Fruit fly (Drosophila melanogaster) S2 (cell line): Measurements from ENCODE around the gene CG43867.

Experiments
- CG8478 ChIP-seq: fragments of >200 bp; optimal IDR thresholded peaks from 2 replicates; lab custom pipeline; 2018
- CTCF ChIP-seq, 2 experiments: fragments of >200 bp; optimal IDR thresholded peaks; 2 replicates each; lab custom pipeline; 2018

CG43867 gene

dm6 chrX:927863-928257, at the start of gene CG43867, which contains the start of gene MED22:
Gene CG43867 (minus strand): TSS chrX:927975.
Gene MED22 (plus strand): TSS chrX:928139.
- TF ChIP-seq CG8478 (lab: Kevin White, UChicago) (no peak), CTCF (optimal IDR thresholded peaks at IDR 0.05; lab: Kevin White, UChicago) (no peak)

DNA sequence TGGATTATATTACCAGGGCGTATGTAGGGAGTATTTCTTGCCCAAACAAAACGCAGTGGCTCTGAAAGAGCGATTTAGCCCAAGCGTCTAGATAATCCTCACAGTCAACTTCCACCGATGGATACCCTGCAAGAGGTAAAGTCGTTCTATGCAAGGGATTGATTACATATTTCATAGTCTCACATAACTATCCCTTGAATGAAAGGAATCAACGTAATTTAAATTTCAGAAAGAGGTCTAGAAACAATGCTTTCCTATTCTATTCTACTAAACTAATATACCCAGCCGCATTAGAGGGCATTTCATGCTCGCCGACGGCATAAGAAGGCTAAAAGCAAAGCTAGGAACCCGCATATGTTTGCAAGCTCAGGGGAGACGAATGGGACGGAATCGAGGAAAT, 39.0 kb upstream of the CG43867 start:
- TF ChIP-seq CG8478 (lab: Kevin White, UChicago), result no peak
- TF ChIP-seq CTCF (optimal IDR thresholded peaks at IDR 0.05; lab: Kevin White, UChicago), result no peak

- TF ChIP-seq CG8478 (lab: Kevin White, UChicago) (no peak), CTCF (optimal IDR thresholded peaks at IDR 0.05; lab: Kevin White, UChicago) (no peak)
These were observed 36.2 kb upstream of the CG43867 start for dm6 chrX:964012-964411.

DNA sequence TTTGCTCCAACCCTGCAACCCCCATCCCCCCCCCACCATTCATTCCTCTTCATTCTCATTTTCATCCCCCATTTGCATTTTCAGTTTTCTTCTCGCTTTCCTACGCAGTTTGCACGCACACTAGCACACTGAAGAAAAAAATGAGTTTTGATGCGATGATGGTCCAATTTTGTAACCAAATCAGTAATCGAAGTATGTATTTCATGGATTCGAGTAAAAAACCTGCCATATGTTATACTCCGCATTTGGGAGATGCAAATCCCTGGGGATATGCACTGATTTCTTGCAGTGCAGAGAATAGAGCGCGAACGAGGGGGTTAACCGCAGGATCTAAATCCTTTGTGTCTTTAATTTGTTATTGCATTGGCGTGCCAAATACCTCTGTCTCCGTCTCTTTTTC, 28.1 kb upstream of the CG43867 start:
- TF ChIP-seq CG8478 (lab: Kevin White, UChicago) (no peak), CTCF (optimal IDR thresholded peaks at IDR 0.05; lab: Kevin White, UChicago) (no peak)

DNA sequence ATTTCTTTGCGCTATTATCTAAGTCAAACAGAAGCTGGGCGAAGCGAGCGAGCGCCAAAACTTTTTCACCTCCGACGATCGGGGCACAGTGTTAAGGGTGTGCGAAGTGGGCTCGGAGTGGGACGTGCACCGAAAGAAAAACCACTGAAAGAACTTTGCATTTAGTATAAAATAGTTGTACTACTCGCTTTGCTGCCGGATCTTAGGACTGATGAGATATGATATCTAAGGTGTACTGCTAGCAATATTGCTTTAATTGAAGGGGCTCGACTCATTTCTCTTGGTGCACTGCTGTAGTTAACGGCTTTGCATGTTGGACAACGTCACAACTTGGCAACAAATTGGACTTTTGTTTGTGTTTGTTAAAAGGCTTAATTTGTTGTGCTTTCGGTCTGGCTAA, 26.0 kb upstream of the CG43867 start:
- no peak for TF ChIP-seq CTCF (optimal IDR thresholded peaks at IDR 0.05; lab: Kevin White, UChicago)
- no peak for TF ChIP-seq CG8478 (lab: Kevin White, UChicago)

- TF ChIP-seq CG8478 (lab: Kevin White, UChicago) (no peak), CTCF (optimal IDR thresholded peaks at IDR 0.05; lab: Kevin White, UChicago) (no peak)
These were observed 24.0 kb upstream of the CG43867 start, which contains the start of gene CG3690 for dm6 chrX:951800-952199. Gene CG3690 (minus strand): TSS chrX:951900.

DNA sequence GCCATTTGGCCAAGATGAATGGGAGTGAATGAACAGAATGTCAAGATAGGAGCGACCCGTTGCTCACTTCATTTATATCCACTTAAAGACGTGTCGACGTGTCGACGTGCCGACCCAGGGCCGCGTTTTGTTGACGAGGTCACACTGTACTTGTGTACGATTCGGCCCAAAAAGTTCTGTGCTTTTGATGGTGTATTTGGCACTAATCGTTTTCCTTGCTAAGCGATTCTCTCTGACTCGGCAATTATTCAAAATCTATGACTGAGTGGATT, 20.4 kb upstream of the CG43867 start:
- TF ChIP-seq CG8478 (lab: Kevin White, UChicago) (no peak), CTCF (optimal IDR thresholded peaks at IDR 0.05; lab: Kevin White, UChicago) (no peak)

- TF ChIP-seq CG8478 (lab: Kevin White, UChicago), result no peak
- TF ChIP-seq CTCF (optimal IDR thresholded peaks at IDR 0.05; lab: Kevin White, UChicago), result no peak
These were observed 19.9 kb upstream of the CG43867 start, which contains the start of gene CG3699 for dm6 chrX:947450-948284. Gene CG3699 (minus strand): TSS chrX:947500.

DNA sequence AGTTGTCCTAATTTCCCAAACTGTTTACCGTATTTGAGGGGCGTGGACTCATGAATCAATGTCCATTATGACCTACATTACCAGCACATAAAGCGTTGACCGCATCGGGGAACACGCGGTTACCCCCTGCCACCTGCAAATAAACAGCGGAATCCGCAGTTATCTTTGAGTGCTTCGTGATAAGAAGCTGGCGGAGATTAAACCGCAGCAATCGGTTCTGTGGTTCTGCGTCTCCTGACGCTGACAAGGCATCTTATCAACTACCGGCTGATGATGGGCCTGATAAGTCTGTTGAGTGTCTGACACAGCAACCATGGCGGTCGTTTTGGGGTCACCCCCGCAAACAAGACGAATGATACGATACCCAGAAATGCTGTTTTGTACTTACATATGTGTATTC, 18.4 kb upstream of the CG43867 start:
- no peak for TF ChIP-seq CG8478 (lab: Kevin White, UChicago)
- no peak for TF ChIP-seq CTCF (optimal IDR thresholded peaks at IDR 0.05; lab: Kevin White, UChicago)

DNA sequence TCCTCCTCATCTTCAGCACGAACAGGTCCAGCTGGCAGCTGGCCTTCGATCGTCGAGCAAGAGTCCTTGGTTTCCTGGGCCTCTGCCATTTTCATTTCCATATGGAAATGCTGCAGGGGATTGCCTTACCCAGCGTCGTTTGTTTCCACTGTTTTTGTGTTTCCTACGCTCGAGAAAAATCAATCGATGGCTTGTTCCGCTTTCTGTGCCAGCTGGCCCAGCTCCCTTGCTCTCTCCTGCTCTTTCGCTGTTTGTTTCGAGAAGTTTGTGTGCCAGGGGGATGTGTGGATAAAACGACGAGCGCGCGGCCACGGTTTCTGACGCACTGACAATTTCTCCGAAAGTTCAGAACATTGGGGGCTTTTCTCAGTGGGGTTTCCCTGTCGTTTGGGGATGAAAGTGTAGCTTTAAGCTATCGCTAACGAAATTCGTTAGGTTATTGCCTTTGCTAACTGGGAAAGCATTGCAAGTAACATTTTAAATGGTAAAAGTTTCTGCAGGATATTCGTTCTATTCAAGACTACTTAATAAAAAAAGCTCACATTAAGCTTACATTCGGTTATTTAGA, 17.8 kb upstream of the CG43867 start, which contains the start of gene CG3703:
TSS of gene CG3703 (minus strand) at position 328 of the 568 bp plus-strand sequence.
- TF ChIP-seq CG8478 (lab: Kevin White, UChicago) (no peak), CTCF (optimal IDR thresholded peaks at IDR 0.05; lab: Kevin White, UChicago) (no peak)

dm6 chrX:940580-941184, 12.9 kb upstream of the CG43867 start, which contains the start of the genes CG3704 and mus81:
Gene CG3704 (minus strand): TSS chrX:940805.
Gene mus81 (plus strand): TSS chrX:941075.
- TF ChIP-seq CG8478 (lab: Kevin White, UChicago) (no peak), CTCF (optimal IDR thresholded peaks at IDR 0.05; lab: Kevin White, UChicago) (no peak)

dm6 chrX:935901-936207, 8.1 kb upstream of the CG43867 start:
- TF ChIP-seq CG8478 (lab: Kevin White, UChicago) (no peak), CTCF (optimal IDR thresholded peaks at IDR 0.05; lab: Kevin White, UChicago) (no peak)

dm6 chrX:935049-935900, 7.5 kb upstream of the CG43867 start, which contains the start of gene TRAM:
Gene TRAM (plus strand): TSS chrX:935232.
- TF ChIP-seq CG8478 (lab: Kevin White, UChicago) (no peak), CTCF (optimal IDR thresholded peaks at IDR 0.05; lab: Kevin White, UChicago) (peak; percentile 24 to 54)

dm6 chrX:933997-934396, 6.2 kb upstream of the CG43867 start:
- TF ChIP-seq CG8478 (lab: Kevin White, UChicago), result no peak
- TF ChIP-seq CTCF (optimal IDR thresholded peaks at IDR 0.05; lab: Kevin White, UChicago), result no peak
